Fruit fly (Drosophila melanogaster) whole organism, embryonic: ENCODE data around the gene CG13609.

Experiments
- Ada2b ChIP-seq: fragments of 200-800 bp; sonication (Bioruptor generic); IDR thresholded peaks from 2 replicates; pipeline ENCODE4 v1.3.6; 2022; ENCODE audit warnings: missing biosample characterization, missing genetic modification characterization
- CG10274 ChIP-seq: fragments of 200-800 bp; sonication (Bioruptor generic); optimal IDR thresholded peaks from 3 replicates; lab custom pipeline; 2017; ENCODE audit warnings: missing biosample characterization, mild to moderate bottlenecking, missing genetic modification characterization
- CG10431 ChIP-seq: fragments of 200-800 bp; sonication (Bioruptor generic); optimal IDR thresholded peaks from 3 replicates; lab custom pipeline; 2018; ENCODE audit warnings: missing biosample characterization, mild to moderate bottlenecking, missing genetic modification characterization
- CG10543 ChIP-seq: fragments of 200-800 bp; sonication (Bioruptor generic); optimal IDR thresholded peaks from 3 replicates; lab custom pipeline; 2017; ENCODE audit warnings: missing biosample characterization, mild to moderate bottlenecking, missing genetic modification characterization, moderate library complexity
- CG11085 ChIP-seq: fragments of 200-800 bp; sonication (Bioruptor generic); IDR thresholded peaks from 2 replicates; pipeline ENCODE4 v1.3.6; 2022; ENCODE audit warnings: missing biosample characterization, missing genetic modification characterization
- CG13624 ChIP-seq: fragments of 200-800 bp; sonication (Bioruptor generic); optimal IDR thresholded peaks from 2 replicates; lab custom pipeline; 2016; ENCODE audit warnings: missing biosample characterization, missing genetic modification characterization
- CG15479 ChIP-seq: fragments of 200-800 bp; sonication (Bioruptor generic); optimal IDR thresholded peaks from 3 replicates; lab custom pipeline; 2019; ENCODE audit warnings: missing biosample characterization, mild to moderate bottlenecking, missing genetic modification characterization, moderate library complexity
- CG15514 ChIP-seq: fragments of 200-800 bp; sonication (Bioruptor generic); optimal IDR thresholded peaks from 3 replicates; lab custom pipeline; 2017; ENCODE audit warnings: missing biosample characterization, missing genetic modification characterization, mild to moderate bottlenecking, moderate library complexity, missing genetic modification reagents
- CG1792 ChIP-seq: fragments of 200-800 bp; sonication (Bioruptor generic); optimal IDR thresholded peaks from 2 replicates; lab custom pipeline; 2016; ENCODE audit warnings: missing biosample characterization, missing genetic modification characterization
- CG2202 ChIP-seq: fragments of 200-800 bp; sonication (Bioruptor generic); optimal IDR thresholded peaks from 2 replicates; lab custom pipeline; 2018; ENCODE audit warnings: missing biosample characterization, mild to moderate bottlenecking, missing genetic modification characterization
- CG31388 ChIP-seq: fragments of 200-800 bp; sonication (Bioruptor generic); optimal IDR thresholded peaks from 2 replicates; lab custom pipeline; 2016; ENCODE audit warnings: missing biosample characterization, missing genetic modification characterization
- CG34422 ChIP-seq: fragments of 200-800 bp; sonication (Bioruptor generic); IDR thresholded peaks from 3 replicates; pipeline ENCODE4 v1.3.6; 2022; ENCODE audit warnings: missing biosample characterization, missing genetic modification characterization
- CG3847 ChIP-seq: fragments of 200-800 bp; sonication (Bioruptor generic); IDR thresholded peaks from 2 replicates; pipeline ENCODE4 v1.3.6; 2022; ENCODE audit warnings: missing biosample characterization, missing genetic modification characterization
- CG4282 ChIP-seq: fragments of 200-800 bp; sonication (Bioruptor generic); optimal IDR thresholded peaks from 2 replicates; lab custom pipeline; 2016; ENCODE audit warnings: missing biosample characterization, missing genetic modification characterization
- CrebB ChIP-seq: fragments of 200-800 bp; sonication (Bioruptor generic); optimal IDR thresholded peaks from 3 replicates; lab custom pipeline; 2018; ENCODE audit warnings: missing biosample characterization, mild to moderate bottlenecking, missing genetic modification characterization
- D ChIP-seq, 2 experiments: fragments of 200-800 bp in 1 of 2; fragments of >200 bp in 1 of 2; sonication (Bioruptor generic) in 1 of 2; optimal IDR thresholded peaks; 2 replicates in 1 of 2; 3 replicates in 1 of 2; lab custom pipeline; 2017; ENCODE audit warnings: mild to moderate bottlenecking in 1 of 2, missing biosample characterization in 1 of 2, missing genetic modification characterization in 1 of 2, missing genetic modification reagents in 1 of 2
- Deaf1 ChIP-seq: fragments of 200-800 bp; optimal IDR thresholded peaks from 3 replicates; lab custom pipeline; 2019; ENCODE audit warnings: missing biosample characterization, mild to moderate bottlenecking, missing genetic modification characterization, moderate library complexity
- Dref ChIP-seq: fragments of 200-800 bp; sonication (Bioruptor generic); IDR thresholded peaks from 2 replicates; pipeline ENCODE4 v1.3.6; 2022; ENCODE audit warnings: missing biosample characterization, missing genetic modification characterization
- H15 ChIP-seq: fragments of 200-800 bp; sonication (Bioruptor generic); IDR thresholded peaks from 3 replicates; pipeline ENCODE4 v1.3.6; 2022; ENCODE audit warnings: missing biosample characterization, missing genetic modification characterization
- HLHmδ ChIP-seq: fragments of 200-800 bp; sonication (Bioruptor generic); optimal IDR thresholded peaks from 2 replicates; lab custom pipeline; 2018; ENCODE audit warnings: missing biosample characterization, mild to moderate bottlenecking, missing genetic modification characterization, moderate library complexity
- Hr3 ChIP-seq: fragments of 200-800 bp; sonication (Bioruptor generic); optimal IDR thresholded peaks from 3 replicates; lab custom pipeline; 2016; ENCODE audit warnings: missing biosample characterization, missing genetic modification characterization
- MTF-1 ChIP-seq: fragments of 200-800 bp; sonication (Bioruptor generic); optimal IDR thresholded peaks from 2 replicates; lab custom pipeline; 2018; ENCODE audit warnings: missing biosample characterization, mild to moderate bottlenecking, missing genetic modification characterization, borderline replicate concordance
- Med ChIP-seq: fragments of 200-800 bp; sonication (Bioruptor generic); peaks from one replicate; lab custom pipeline; 2016; ENCODE audit warnings: missing biosample characterization, missing genetic modification characterization, mild to moderate bottlenecking, inconsistent platforms, moderate library complexity
- Opbp ChIP-seq: fragments of 200-800 bp; sonication (Bioruptor generic); IDR thresholded peaks from 3 replicates; pipeline ENCODE4 v1.3.6; 2022; ENCODE audit warnings: missing biosample characterization, missing genetic modification characterization; ENCODE audit not compliant: partially characterized antibody
- Pdp1 ChIP-seq, 2 experiments: fragments of 200-800 bp; sonication (Bioruptor generic); optimal IDR thresholded peaks; 3 replicates each; lab custom pipeline; 2016; ENCODE audit warnings: missing biosample characterization in 2 of 2, missing genetic modification characterization in 2 of 2, mild to moderate bottlenecking in 1 of 2, moderate library complexity in 1 of 2
- Poxn ChIP-seq: fragments of 200-800 bp; sonication (Bioruptor generic); IDR thresholded peaks from 2 replicates; pipeline ENCODE4 v1.3.6; 2022; ENCODE audit warnings: missing biosample characterization, missing genetic modification characterization
- Rfx ChIP-seq: fragments of 200-800 bp; sonication (Bioruptor generic); IDR thresholded peaks from 2 replicates; pipeline ENCODE4 v1.3.6; 2022; ENCODE audit warnings: missing biosample characterization, missing genetic modification characterization
- Six4 ChIP-seq: fragments of 200-800 bp; sonication (Bioruptor generic); optimal IDR thresholded peaks from 2 replicates; lab custom pipeline; 2016; ENCODE audit warnings: missing biosample characterization, missing genetic modification characterization
- Vsx1 ChIP-seq: fragments of 200-800 bp; sonication (Bioruptor generic); optimal IDR thresholded peaks from 2 replicates; lab custom pipeline; 2017; ENCODE audit warnings: missing biosample characterization, mild to moderate bottlenecking, missing genetic modification characterization, missing genetic modification reagents
- abd-A ChIP-seq: fragments of 200-800 bp; sonication (Bioruptor generic); optimal IDR thresholded peaks from 3 replicates; lab custom pipeline; 2019; ENCODE audit warnings: missing biosample characterization, mild to moderate bottlenecking, missing genetic modification characterization, moderate library complexity
- ap ChIP-seq: fragments of 200-800 bp; sonication (Bioruptor generic); IDR thresholded peaks from 2 replicates; pipeline ENCODE4 v1.3.6; 2022; ENCODE audit warnings: missing biosample characterization, missing genetic modification characterization
- cg ChIP-seq: fragments of 200-800 bp; sonication (Bioruptor generic); optimal IDR thresholded peaks from 3 replicates; lab custom pipeline; 2019; ENCODE audit warnings: missing biosample characterization, mild to moderate bottlenecking, missing genetic modification characterization, moderate library complexity
- chinmo ChIP-seq: fragments of 200-800 bp; sonication (Bioruptor generic); IDR thresholded peaks from 4 replicates; pipeline ENCODE4 v1.3.6; 2022; ENCODE audit warnings: missing biosample characterization, missing genetic modification characterization; ENCODE audit not compliant: partially characterized antibody
- chm ChIP-seq: fragments of 200-800 bp; sonication (Bioruptor generic); IDR thresholded peaks from 2 replicates; pipeline ENCODE4 v1.3.6; 2022; ENCODE audit warnings: missing biosample characterization, missing genetic modification characterization
- ci ChIP-seq: fragments of 200-800 bp; sonication (Bioruptor generic); IDR thresholded peaks from 3 replicates; pipeline ENCODE4 v1.3.6; 2022; ENCODE audit warnings: missing biosample characterization, missing genetic modification characterization
- crp ChIP-seq, 2 experiments: fragments of 200-800 bp; sonication (Bioruptor generic); optimal IDR thresholded peaks; 2 replicates in 1 of 2; 3 replicates in 1 of 2; lab custom pipeline; 2017; ENCODE audit warnings: missing biosample characterization in 2 of 2, missing genetic modification characterization in 2 of 2, mild to moderate bottlenecking in 1 of 2, moderate library complexity in 1 of 2
- mirr ChIP-seq: fragments of 200-800 bp; sonication (Bioruptor generic); optimal IDR thresholded peaks from 3 replicates; lab custom pipeline; 2018; ENCODE audit warnings: missing biosample characterization, mild to moderate bottlenecking, missing genetic modification characterization
- nerfin-1 ChIP-seq: fragments of 200-800 bp; sonication (Bioruptor generic); optimal IDR thresholded peaks from 3 replicates; lab custom pipeline; 2019; ENCODE audit warnings: missing biosample characterization, mild to moderate bottlenecking, missing genetic modification characterization, moderate library complexity
- org-1 ChIP-seq: fragments of 200-800 bp; sonication (Bioruptor generic); optimal IDR thresholded peaks from 2 replicates; lab custom pipeline; 2017; ENCODE audit warnings: missing biosample characterization, missing genetic modification characterization
- pfk ChIP-seq: fragments of 200-800 bp; sonication (Bioruptor generic); optimal IDR thresholded peaks from 2 replicates; lab custom pipeline; 2018; ENCODE audit warnings: missing biosample characterization, mild to moderate bottlenecking, missing genetic modification characterization, moderate library complexity
- psq ChIP-seq: fragments of 200-800 bp; sonication (Bioruptor generic); optimal IDR thresholded peaks from 2 replicates; lab custom pipeline; 2017; ENCODE audit warnings: missing biosample characterization, missing genetic modification characterization
- pzg ChIP-seq: fragments of 200-800 bp; sonication (Bioruptor generic); optimal IDR thresholded peaks from 3 replicates; lab custom pipeline; 2018; ENCODE audit warnings: missing biosample characterization, mild to moderate bottlenecking, missing genetic modification characterization, moderate library complexity
- rib ChIP-seq: fragments of 200-800 bp; sonication (Bioruptor generic); IDR thresholded peaks from 2 replicates; pipeline ENCODE4 v1.3.6; 2022; ENCODE audit warnings: missing biosample characterization, missing genetic modification characterization
- sd ChIP-seq: fragments of 200-800 bp; sonication (Bioruptor generic); optimal IDR thresholded peaks from 3 replicates; lab custom pipeline; 2018; ENCODE audit warnings: missing biosample characterization, mild to moderate bottlenecking, missing genetic modification characterization, moderate library complexity
- stc ChIP-seq: fragments of 200-800 bp; sonication (Bioruptor generic); IDR thresholded peaks from 2 replicates; pipeline ENCODE4 v1.3.6; 2022; ENCODE audit warnings: missing biosample characterization, missing genetic modification characterization
- vnd ChIP-seq: fragments of 200-800 bp; sonication (Bioruptor generic); IDR thresholded peaks from 3 replicates; pipeline ENCODE4 v1.3.6; 2022; ENCODE audit warnings: missing biosample characterization, missing genetic modification characterization; ENCODE audit not compliant: partially characterized antibody
- vvl ChIP-seq: fragments of 200-800 bp; sonication (Bioruptor generic); IDR thresholded peaks from 2 replicates; pipeline ENCODE4 v1.3.6; 2022; ENCODE audit warnings: missing biosample characterization, missing genetic modification characterization
- zen ChIP-seq: fragments of 200-800 bp; sonication (Bioruptor generic); optimal IDR thresholded peaks from 3 replicates; lab custom pipeline; 2018; ENCODE audit warnings: missing biosample characterization, mild to moderate bottlenecking, missing genetic modification characterization, moderate library complexity
- zen2 ChIP-seq: fragments of 200-800 bp; sonication (Bioruptor generic); IDR thresholded peaks from 3 replicates; pipeline ENCODE4 v1.3.6; 2022; ENCODE audit warnings: missing biosample characterization, missing genetic modification characterization; ENCODE audit not compliant: partially characterized antibody

CG13609 gene

dm6 chr3R:24231206-24231502 is 4.3 kb downstream of the CG13609 start:
- TF ChIP-seq CG10543 (peak; percentile 1), chm (GFP tag; lab: Robert Waterston, UW) (peak; percentile 41; the same call in 1 of the 2 replicates), CG3847 (GFP tag; lab: Robert Waterston, UW) (0 out of 2 replicates have a peak, but pooled peaks have one; percentile 36), Vsx1 (no peak), CG15479 (GFP tag; lab: Kevin White, UChicago) (peak; percentile 10), Rfx (peak; percentile 15; the same call in 1 of the 2 replicates), Poxn (no peak), D (optimal IDR thresholded peaks at IDR 0.05; lab: Kevin White, UChicago) (no peak), D (GFP tag; optimal IDR thresholded peaks at IDR 0.05; lab: Kevin White, UChicago) (no peak), ap (GFP tag; lab: Robert Waterston, UW) (no peak), abd-A (tag; lab: Kevin White, UChicago) (no peak), CG1792 (GFP tag; lab: Kevin White, UChicago) (no peak), mirr (GFP tag; lab: Kevin White, UChicago) (peak; percentile 37), CG2202 (no peak), CG10431 (GFP tag; lab: Kevin White, UChicago) (no peak), CrebB (tag; lab: Kevin White, UChicago) (peak; percentile 25), CG13624 (peak; percentile 21), pfk (peak; percentile 36), HLHmδ (GFP tag; lab: Kevin White, UChicago) (peak; percentile 58), stc (GFP tag; lab: Robert Waterston, UW) (0 out of 2 replicates have a peak, but pooled peaks have one; percentile 38), chinmo (peak; percentile 67; the same call in 2 of the 4 replicates), H15 (GFP tag; lab: Robert Waterston, UW) (no peak), pzg (GFP tag; lab: Kevin White, UChicago) (peak; percentile 25), Ada2b (0 out of 2 replicates have a peak, but pooled peaks have one; percentile 6), vnd (peak; percentile 32; the same call in 1 of the 3 replicates), zen (tag; lab: Kevin White, UChicago) (no peak), psq (GFP tag; lab: Kevin White, UChicago) (peak; percentile 94), Med (GFP tag; lab: Kevin White, UChicago) (peak; percentile 59), CG10274 (no peak), CG15514 (peak; percentile 30), nerfin-1 (peak; percentile 92), CG34422 (peak; percentile 51; the same call in 1 of the 3 replicates), rib (GFP tag; lab: Robert Waterston, UW) (0 out of 2 replicates have a peak, but pooled peaks have one; percentile 16), ci (GFP tag; lab: Robert Waterston, UW) (0 out of 3 replicates have a peak, but pooled peaks have one; percentile 8), Dref (GFP tag; lab: Robert Waterston, UW) (0 out of 2 replicates have a peak, but pooled peaks have one; percentile 29), sd (tag; lab: Kevin White, UChicago) (peak; percentile 99), Opbp (GFP tag; lab: Robert Waterston, UW) (peak; percentile 57; the same call in 2 of the 3 replicates), Pdp1 (GFP tag; optimal IDR thresholded peaks at IDR 0.05; lab: Kevin White, UChicago) (peak in 1 of 2 experiments; percentile 5), MTF-1 (GFP tag; lab: Kevin White, UChicago) (no peak), CG11085 (no peak), zen2 (0 out of 3 replicates have a peak, but pooled peaks have one; percentile 9), vvl (GFP tag; lab: Robert Waterston, UW) (0 out of 2 replicates have a peak, but pooled peaks have one; percentile 20), org-1 (GFP tag; lab: Kevin White, UChicago) (no peak), CG31388 (GFP tag; lab: Kevin White, UChicago) (no peak), crp (GFP tag; optimal IDR thresholded peaks at IDR 0.05; lab: Kevin White, UChicago) (peak in 1 of 2 experiments; percentile 6), Six4 (no peak), CG4282 (GFP tag; lab: Kevin White, UChicago) (peak; percentile 6), cg (GFP tag; lab: Kevin White, UChicago) (peak; percentile 93), Hr3 (GFP tag; lab: Kevin White, UChicago) (no peak), Deaf1 (tag; lab: Kevin White, UChicago) (peak; percentile 12)
